Fruit fly (Drosophila melanogaster): ENCODE data around the gene CG5050.

Gene CG5050

DNA sequence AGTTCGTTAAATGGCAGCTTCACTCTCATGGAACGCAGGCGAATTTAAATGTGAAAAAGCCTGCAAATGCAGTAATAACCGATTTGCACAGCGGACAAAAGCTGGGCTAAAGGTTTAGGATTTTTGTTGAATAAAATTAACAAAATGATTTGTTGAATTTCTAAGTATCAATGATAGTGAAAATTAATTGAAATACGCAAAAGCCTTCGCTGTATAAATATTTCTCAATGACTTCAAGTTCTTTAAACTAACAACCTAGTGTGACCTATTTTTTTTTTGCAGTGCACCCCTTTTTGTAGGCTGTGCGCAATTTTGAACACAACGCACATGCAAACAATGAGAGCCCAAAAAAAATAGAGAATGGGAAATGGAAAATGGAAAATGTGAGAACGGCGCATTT, 14.2 kb downstream of the CG5050 start (continued):
- TF ChIP-seq CG4318 (GFP tag; optimal IDR thresholded peaks at IDR 0.05) (no peak), acj6 (GFP tag; optimal IDR thresholded peaks at IDR 0.05) (peak; percentile 61), esn (GFP tag; optimal IDR thresholded peaks at IDR 0.05) (peak; percentile 26), spab (GFP tag; optimal IDR thresholded peaks at IDR 0.05) (no peak), CG9139 (GFP tag; optimal IDR thresholded peaks at IDR 0.05) (no peak), salr (GFP tag; optimal IDR thresholded peaks at IDR 0.05) (no peak), CG3032 (tag; optimal IDR thresholded peaks at IDR 0.05) (no peak), pdm3 (GFP tag; optimal IDR thresholded peaks at IDR 0.05) (peak; percentile 49), Blimp-1 (GFP tag; optimal IDR thresholded peaks at IDR 0.05) (no peak), CG6276 (GFP tag; optimal IDR thresholded peaks at IDR 0.05) (peak; percentile 39), CG11902 (GFP tag; optimal IDR thresholded peaks at IDR 0.05) (no peak), Smox (GFP tag; optimal IDR thresholded peaks at IDR 0.05) (no peak), Eip78C (GFP tag) (peak; percentile 84), eg (GFP tag; IDR thresholded peaks at IDR 0.05) (peak; percentile 58), Sox14 (GFP tag; optimal IDR thresholded peaks at IDR 0.05) (peak; percentile 46), Ets96B (tag; optimal IDR thresholded peaks at IDR 0.05) (peak; percentile 6), CG6808 (GFP tag; optimal IDR thresholded peaks at IDR 0.05) (no peak), CG6854 (GFP tag; optimal IDR thresholded peaks at IDR 0.05) (no peak), CG7368 (GFP tag; optimal IDR thresholded peaks at IDR 0.05) (no peak), CG32006 (GFP tag; optimal IDR thresholded peaks at IDR 0.05) (peak; percentile 65), Sox102F (GFP tag; optimal IDR thresholded peaks at IDR 0.05) (no peak), Met (GFP tag; optimal IDR thresholded peaks at IDR 0.05) (no peak), cyc (GFP tag; optimal IDR thresholded peaks at IDR 0.05) (no peak), Hr4 (GFP tag; optimal IDR thresholded peaks at IDR 0.05) (peak; percentile 58), CG8319 (GFP tag; optimal IDR thresholded peaks at IDR 0.05) (no peak), fkh (GFP tag; optimal IDR thresholded peaks at IDR 0.05) (no peak), CG8632 (GFP tag; optimal IDR thresholded peaks at IDR 0.05) (peak; percentile 24), dsx (GFP tag; optimal IDR thresholded peaks at IDR 0.05; ENCODE audit: poor library complexity, severe bottlenecking) (no peak), lz (GFP tag; optimal IDR thresholded peaks at IDR 0.05) (peak; percentile 7), Gug (GFP tag; IDR thresholded peaks at IDR 0.05) (peak; percentile 39)

DNA sequence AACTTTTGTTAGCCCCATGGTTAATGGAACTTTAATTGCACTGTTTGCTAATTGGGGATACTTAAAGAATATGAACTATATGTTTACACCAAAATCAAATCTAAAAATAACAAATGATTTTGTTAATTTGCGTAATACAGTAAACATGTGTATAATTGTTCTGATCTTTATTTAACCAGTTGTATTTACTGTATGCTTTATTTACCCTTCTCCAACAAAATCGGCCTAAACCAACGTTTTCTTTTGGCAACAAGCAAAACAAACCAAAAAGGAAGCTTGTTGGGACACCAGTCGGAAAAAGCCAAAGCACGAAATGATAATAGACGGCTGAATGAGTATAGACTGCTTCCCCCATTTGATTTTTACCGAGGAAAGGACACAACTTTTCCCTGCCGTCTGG, 17.9 kb downstream of the CG5050 start:
- TF ChIP-seq fkh (GFP tag; optimal IDR thresholded peaks at IDR 0.05) (peak; percentile 76), vri (GFP tag; optimal IDR thresholded peaks at IDR 0.05) (peak; percentile 19), CG34406 (GFP tag; optimal IDR thresholded peaks at IDR 0.05) (no peak)

DNA sequence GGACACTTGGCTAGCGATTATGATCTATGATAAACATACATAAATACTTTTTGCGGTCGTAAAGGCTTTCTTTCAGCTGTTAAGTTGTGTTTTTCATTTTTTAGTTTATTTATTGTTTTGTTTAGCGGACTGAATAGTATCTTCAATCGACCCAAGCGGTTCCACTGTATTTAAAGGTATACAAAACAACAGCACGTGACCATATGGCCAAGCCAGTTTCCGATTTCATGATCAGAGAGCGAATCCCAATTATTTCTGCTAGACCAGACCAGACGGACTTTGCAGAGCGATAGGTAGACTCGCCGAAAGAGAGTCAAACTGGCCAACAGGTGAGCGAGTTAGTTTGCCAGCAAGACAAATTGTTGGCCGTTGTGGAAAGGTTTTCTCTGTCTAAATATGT, 18.8 kb downstream of the CG5050 start, which contains the start of gene Sgt:
Gene Sgt (plus strand): TSS at position 80 of the 400 bp plus-strand sequence.
- no peak for TF ChIP-seq CG8632 (GFP tag; optimal IDR thresholded peaks at IDR 0.05)
- no peak for TF ChIP-seq CG9139 (GFP tag; optimal IDR thresholded peaks at IDR 0.05)
- no peak for TF ChIP-seq fd85E (GFP tag; optimal IDR thresholded peaks at IDR 0.05)
- no peak for TF ChIP-seq dac (GFP tag; optimal IDR thresholded peaks at IDR 0.05)
- 0 out of 2 replicates have a peak, but pooled peaks have one; percentile 24 for TF ChIP-seq CG15336 (GFP tag; IDR thresholded peaks at IDR 0.05)
- TF ChIP-seq CG11902 (GFP tag; optimal IDR thresholded peaks at IDR 0.05): no peak
- no peak for TF ChIP-seq Eip93F (GFP tag; optimal IDR thresholded peaks at IDR 0.05)
- TF ChIP-seq CG31627 (GFP tag; optimal IDR thresholded peaks at IDR 0.05): no peak

All from whole organism, prepupa.